Fruit fly (Drosophila melanogaster) whole organism, adult: ENCODE measurements around the gene CG32984.

Experiments used
- CG11617 ChIP-seq: fragments of 200-800 bp; sonication (Bioruptor generic); optimal IDR thresholded peaks from 2 replicates; lab custom pipeline; 2017; ENCODE audit warnings: mild to moderate bottlenecking, missing biosample characterization, missing genetic modification reagents, missing genetic modification characterization
- CG12768 ChIP-seq: fragments of 200-800 bp; sonication (Bioruptor generic); optimal IDR thresholded peaks from 2 replicates; lab custom pipeline; 2017; ENCODE audit warnings: missing biosample characterization, missing genetic modification characterization, mild to moderate bottlenecking, moderate library complexity, missing genetic modification reagents
- CG14711 ChIP-seq: fragments of 200-800 bp; sonication (Bioruptor generic); optimal IDR thresholded peaks from 2 replicates; lab custom pipeline; 2018; ENCODE audit warnings: missing biosample characterization, mild to moderate bottlenecking, missing genetic modification characterization, moderate library complexity
- CG1620 ChIP-seq: fragments of 200-800 bp; sonication (Bioruptor generic); optimal IDR thresholded peaks from 2 replicates; lab custom pipeline; 2016; ENCODE audit warnings: missing biosample characterization, missing genetic modification characterization
- CG33017 ChIP-seq: fragments of 200-800 bp; sonication (Bioruptor generic); optimal IDR thresholded peaks from 2 replicates; lab custom pipeline; 2018; ENCODE audit warnings: missing biosample characterization, mild to moderate bottlenecking, missing genetic modification characterization, moderate library complexity
- CG5204 ChIP-seq: fragments of 200-800 bp; sonication (Bioruptor generic); optimal IDR thresholded peaks from 2 replicates; lab custom pipeline; 2016; ENCODE audit warnings: missing biosample characterization, missing genetic modification characterization
- CG7045 ChIP-seq: fragments of 200-800 bp; sonication (Bioruptor generic); optimal IDR thresholded peaks from 2 replicates; lab custom pipeline; 2017; ENCODE audit warnings: missing biosample characterization, mild to moderate bottlenecking, missing genetic modification characterization
- CG7101 ChIP-seq: fragments of 200-800 bp; sonication (Bioruptor generic); optimal IDR thresholded peaks from 2 replicates; lab custom pipeline; 2018; ENCODE audit warnings: missing biosample characterization, mild to moderate bottlenecking, missing genetic modification characterization, moderate library complexity
- Clk ChIP-seq: fragments of 200-800 bp; sonication (Bioruptor generic); optimal IDR thresholded peaks from 2 replicates; lab custom pipeline; 2017; ENCODE audit warnings: missing biosample characterization, missing genetic modification characterization
- Crg-1 ChIP-seq: fragments of 200-800 bp; sonication (Bioruptor generic); optimal IDR thresholded peaks from 2 replicates; lab custom pipeline; 2016; ENCODE audit warnings: missing biosample characterization, missing genetic modification characterization
- Hr96 ChIP-seq: fragments of 200-800 bp; sonication (Bioruptor generic); optimal IDR thresholded peaks from 2 replicates; lab custom pipeline; 2016; ENCODE audit warnings: missing biosample characterization, missing genetic modification characterization
- Mnt ChIP-seq: fragments of 200-800 bp; sonication (Bioruptor generic); optimal IDR thresholded peaks from 2 replicates; lab custom pipeline; 2016; ENCODE audit warnings: missing biosample characterization, mild to moderate bottlenecking, missing genetic modification characterization
- bab1 ChIP-seq: fragments of 200-800 bp; sonication (Bioruptor generic); optimal IDR thresholded peaks from 3 replicates; lab custom pipeline; 2019; ENCODE audit warnings: missing biosample characterization, mild to moderate bottlenecking, missing genetic modification characterization, moderate library complexity
- cic ChIP-seq: fragments of 200-800 bp; sonication (Bioruptor generic); optimal IDR thresholded peaks from 2 replicates; lab custom pipeline; 2017; ENCODE audit warnings: missing biosample characterization, mild to moderate bottlenecking, missing genetic modification characterization, moderate library complexity
- cnc ChIP-seq, 2 experiments: fragments of >200 bp; optimal IDR thresholded peaks; 2 replicates each; lab custom pipeline; 2017
- kay ChIP-seq: fragments of 200-800 bp; sonication (Bioruptor generic); peaks from one replicate; lab custom pipeline; 2016; ENCODE audit warnings: missing biosample characterization, missing genetic modification characterization, borderline replicate concordance
- ovo ChIP-seq: fragments of 200-800 bp; sonication (Bioruptor generic); optimal IDR thresholded peaks from 2 replicates; lab custom pipeline; 2016; ENCODE audit warnings: missing biosample characterization, missing genetic modification characterization
- pad ChIP-seq: fragments of 200-800 bp; sonication (Bioruptor generic); optimal IDR thresholded peaks from 3 replicates; lab custom pipeline; 2017; ENCODE audit warnings: missing biosample characterization, missing genetic modification characterization, mild to moderate bottlenecking, moderate library complexity, missing genetic modification reagents
- tj ChIP-seq: fragments of 200-800 bp; sonication (Bioruptor generic); optimal IDR thresholded peaks from 3 replicates; lab custom pipeline; 2017; ENCODE audit warnings: missing biosample characterization, mild to moderate bottlenecking, missing genetic modification characterization, moderate library complexity
- toe ChIP-seq: fragments of 200-800 bp; sonication (Bioruptor generic); optimal IDR thresholded peaks from 2 replicates; lab custom pipeline; 2016; ENCODE audit warnings: missing biosample characterization, missing genetic modification characterization

CG32984 gene

DNA sequence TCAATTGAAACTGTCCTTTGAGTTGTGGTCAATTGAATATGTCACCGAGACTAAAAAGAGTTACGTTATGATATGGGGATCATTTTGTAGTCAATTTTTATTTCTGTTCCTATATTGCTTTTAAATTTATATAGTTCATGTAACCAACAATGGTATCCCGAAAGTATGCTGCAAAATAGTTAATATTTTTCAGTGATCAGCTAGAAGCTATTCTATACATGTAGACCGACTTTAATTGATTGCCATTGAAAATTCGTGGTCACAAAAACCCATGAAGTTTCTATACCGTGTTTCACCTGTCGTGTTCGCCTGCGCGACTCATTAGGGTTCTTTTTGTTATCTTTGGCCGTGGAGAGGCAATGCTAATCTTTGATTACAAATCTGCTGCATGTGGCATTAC is 9.7 kb downstream of the CG32984 start:
- TF ChIP-seq cic (no peak), Clk (no peak), bab1 (GFP tag; lab: Kevin White, UChicago) (no peak), CG12768 (GFP tag; lab: Kevin White, UChicago) (no peak), CG11617 (GFP tag; lab: Kevin White, UChicago) (no peak)

DNA sequence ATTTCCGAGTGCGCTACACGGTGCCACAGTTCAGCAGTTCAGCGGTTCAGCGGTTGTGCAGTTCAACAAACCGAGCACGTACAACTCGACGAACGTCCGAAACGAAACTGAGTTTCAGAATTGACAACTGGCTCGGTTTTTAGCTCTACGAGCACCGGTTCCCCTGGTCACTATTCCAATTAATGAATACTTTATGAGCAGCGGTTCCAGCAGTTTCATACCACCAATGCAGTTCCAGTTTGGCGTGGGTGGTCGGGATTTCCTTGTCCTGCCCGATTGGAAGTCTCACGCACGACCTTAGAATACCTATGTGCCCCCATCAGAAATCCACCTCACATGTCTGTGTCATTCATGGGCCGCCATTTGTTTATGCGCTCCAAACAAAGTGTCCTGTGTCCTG is 10.6 kb downstream of the CG32984 start, which contains the start of gene CG9541:
TSS of gene CG9541 (minus strand) at position 101 of the 400 bp plus-strand sequence.
- TF ChIP-seq CG5204 (GFP tag; lab: Kevin White, UChicago), result no peak
- no peak for TF ChIP-seq tj
- no peak for TF ChIP-seq cnc (optimal IDR thresholded peaks at IDR 0.05; lab: Kevin White, UChicago)
- no peak for TF ChIP-seq Hr96 (GFP tag; lab: Kevin White, UChicago)
- TF ChIP-seq ovo (GFP tag; lab: Kevin White, UChicago), result no peak
- no peak for TF ChIP-seq CG1620 (GFP tag; lab: Kevin White, UChicago)
- TF ChIP-seq toe, result no peak
- TF ChIP-seq cic, result no peak
- no peak for TF ChIP-seq Crg-1 (GFP tag; lab: Kevin White, UChicago)
- no peak for TF ChIP-seq Clk
- no peak for TF ChIP-seq Mnt (GFP tag; lab: Kevin White, UChicago)
- no peak for TF ChIP-seq CG7101 (tag; lab: Kevin White, UChicago)
- TF ChIP-seq CG12768 (GFP tag; lab: Kevin White, UChicago), result no peak
- TF ChIP-seq CG33017 (tag; lab: Kevin White, UChicago), result no peak

DNA sequence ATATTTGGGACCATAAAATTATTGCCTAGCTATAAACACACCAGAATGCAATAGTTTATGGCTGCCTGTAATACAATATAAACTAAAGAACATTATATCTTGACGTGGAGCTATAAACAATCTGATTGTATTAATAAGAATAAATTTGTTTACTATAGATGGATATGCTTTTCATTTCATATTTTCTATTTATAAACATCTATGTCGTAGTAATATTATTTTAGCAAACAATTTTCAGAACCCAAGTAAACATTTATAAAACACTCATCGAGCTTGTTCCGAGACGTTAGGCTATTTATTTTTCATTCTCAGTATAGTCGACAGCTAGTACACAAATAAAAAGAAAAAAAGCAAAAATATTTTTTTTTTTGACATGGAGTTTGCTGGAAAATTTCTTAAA is 15.6 kb downstream of the CG32984 start, which contains the start of gene CG18662:
TSS of gene CG18662 (plus strand) at position 301 of the 400 bp plus-strand sequence.
- TF ChIP-seq kay (GFP tag; lab: Kevin White, UChicago), result peak; percentile 69
- TF ChIP-seq CG1620 (GFP tag; lab: Kevin White, UChicago), result no peak

DNA sequence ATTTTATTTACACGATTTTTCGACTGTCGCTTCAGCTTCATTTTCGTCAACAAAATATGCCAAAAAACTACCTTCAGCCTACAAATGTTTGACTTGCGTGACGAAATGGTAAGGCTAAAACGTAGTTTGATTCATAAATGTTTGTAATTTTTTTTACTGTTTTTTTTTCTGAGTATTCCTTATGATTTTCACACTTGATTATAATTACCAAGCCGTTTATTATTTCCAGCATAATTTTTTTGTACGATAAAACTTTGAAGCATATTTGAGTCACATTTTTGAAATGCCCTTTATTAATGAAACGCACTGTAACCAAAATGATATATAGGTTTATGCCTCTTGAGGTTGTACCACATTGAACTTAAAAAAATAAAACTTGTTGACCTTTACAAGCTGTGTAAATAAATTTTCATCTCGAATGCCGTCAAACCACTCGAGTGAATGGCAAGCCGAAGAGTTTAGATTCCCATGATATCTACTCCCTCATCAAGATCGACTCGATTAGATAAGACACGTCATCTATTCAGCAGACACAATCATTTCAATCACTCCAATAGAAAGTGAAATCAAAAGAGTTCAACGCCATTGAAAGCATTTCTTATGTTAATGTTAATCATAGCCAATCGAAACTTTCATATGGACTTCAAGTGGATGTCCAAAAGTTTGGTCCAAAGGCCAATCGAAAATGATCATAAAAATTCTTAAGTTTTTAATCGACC is 18.0 kb downstream of the CG32984 start:
- no peak for TF ChIP-seq ovo (GFP tag; lab: Kevin White, UChicago)
- no peak for TF ChIP-seq CG1620 (GFP tag; lab: Kevin White, UChicago)

DNA sequence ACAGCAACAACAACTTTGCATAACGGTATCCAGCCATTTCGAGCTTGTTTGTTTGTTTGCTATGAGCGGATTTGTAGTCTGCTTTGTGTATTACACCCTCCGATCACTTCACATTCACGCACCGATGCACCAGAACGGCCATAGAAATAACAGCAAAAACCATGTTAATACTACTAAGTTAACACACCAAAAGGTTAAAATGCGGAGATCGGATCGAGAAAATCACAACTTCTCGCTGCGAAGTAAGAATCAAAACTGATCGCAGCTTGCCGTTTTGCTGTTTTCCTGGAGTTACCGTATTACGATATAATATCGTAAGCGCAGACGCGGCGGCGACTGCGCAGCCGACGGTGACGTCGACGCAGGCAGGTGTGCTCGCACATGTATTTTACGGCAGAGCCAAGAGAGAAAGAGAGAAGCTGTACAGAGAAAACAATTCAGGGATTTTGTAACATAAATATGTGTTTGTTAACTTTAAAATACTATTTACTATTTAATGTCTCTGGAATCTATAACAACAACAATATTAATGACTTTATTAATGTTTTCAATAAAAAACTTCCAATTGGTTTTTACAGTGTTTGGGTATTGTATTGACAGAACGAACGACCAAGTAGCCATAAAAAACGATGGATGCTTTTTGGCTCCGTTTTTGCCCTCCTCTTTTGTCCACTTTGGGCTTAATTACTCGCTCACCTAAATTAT is 20.0 kb downstream of the CG32984 start, which contains the start of gene CG13101:
TSS of gene CG13101 (minus strand) at position 259 of the 705 bp plus-strand sequence.
- TF ChIP-seq toe (no peak), cnc (optimal IDR thresholded peaks at IDR 0.05; lab: Kevin White, UChicago) (no peak), Crg-1 (GFP tag; lab: Kevin White, UChicago) (peak; percentile 63), ovo (GFP tag; lab: Kevin White, UChicago) (peak; percentile 73), Mnt (GFP tag; lab: Kevin White, UChicago) (peak; percentile 54), bab1 (GFP tag; lab: Kevin White, UChicago) (peak; percentile 89), Clk (no peak), CG11617 (GFP tag; lab: Kevin White, UChicago) (peak; percentile 64), CG33017 (tag; lab: Kevin White, UChicago) (peak; percentile 63), CG12768 (GFP tag; lab: Kevin White, UChicago) (peak; percentile 31), kay (GFP tag; lab: Kevin White, UChicago) (no peak), CG14711 (peak; percentile 79), pad (GFP tag; lab: Kevin White, UChicago) (peak; percentile 42), cic (no peak), Hr96 (GFP tag; lab: Kevin White, UChicago) (no peak), tj (peak; percentile 57), CG7045 (GFP tag; lab: Kevin White, UChicago) (peak; percentile 52), CG7101 (tag; lab: Kevin White, UChicago) (peak; percentile 84), CG5204 (GFP tag; lab: Kevin White, UChicago) (peak; percentile 53), CG1620 (GFP tag; lab: Kevin White, UChicago) (peak; percentile 46)

DNA sequence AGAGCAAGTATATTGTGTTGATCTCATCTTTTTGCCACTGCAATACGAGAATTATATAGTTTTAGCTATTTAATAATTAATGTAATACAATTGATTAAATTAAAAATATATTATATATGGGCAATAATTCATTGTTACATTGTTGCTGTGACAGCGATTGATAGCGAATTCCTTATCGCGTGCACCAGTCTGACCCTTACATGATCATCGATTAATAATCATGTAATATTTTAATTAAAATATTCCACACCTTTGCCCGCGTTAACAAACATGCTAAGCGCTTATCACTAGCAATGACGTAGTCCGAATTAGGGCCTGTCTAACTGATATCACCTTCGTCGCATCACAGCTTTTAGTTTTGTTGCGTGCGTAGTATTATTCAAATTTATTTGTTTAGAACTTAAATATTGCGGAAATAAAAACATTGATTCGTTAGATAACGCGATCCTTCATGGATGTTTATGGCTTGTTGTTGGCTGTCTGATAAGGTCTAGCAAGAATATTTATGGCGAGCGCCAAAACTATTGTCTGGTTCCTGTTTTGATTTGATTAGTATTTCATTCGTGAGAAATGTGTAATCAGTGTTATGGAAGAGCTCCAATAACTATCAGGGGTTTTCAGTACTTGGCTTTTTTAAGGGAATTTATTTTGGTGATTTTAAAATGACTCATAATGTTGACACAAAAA is 22.6 kb downstream of the CG32984 start:
- TF ChIP-seq tj (no peak), CG11617 (GFP tag; lab: Kevin White, UChicago) (no peak), bab1 (GFP tag; lab: Kevin White, UChicago) (no peak), pad (GFP tag; lab: Kevin White, UChicago) (no peak), CG33017 (tag; lab: Kevin White, UChicago) (no peak), cic (peak; percentile 7), toe (no peak), kay (GFP tag; lab: Kevin White, UChicago) (peak; percentile 77)
